Fruit fly (Drosophila melanogaster) S2 (cell line): Measurements from ENCODE around the gene Drsl6.

Experiments used
- CG8478 ChIP-seq: fragments of >200 bp; optimal IDR thresholded peaks from 2 replicates; lab custom pipeline; 2018
- CTCF ChIP-seq, 2 experiments: fragments of >200 bp; optimal IDR thresholded peaks; 2 replicates each; lab custom pipeline; 2018

dm6 chr3L:3380225-3381043, 44.2 kb upstream of the Drsl6 start:
- no peak for TF ChIP-seq CG8478
- no peak for TF ChIP-seq CTCF (optimal IDR thresholded peaks at IDR 0.05; lab: Kevin White, UChicago)
